Fruit fly (Drosophila melanogaster): ENCODE measurements around the gene side-II.

side-II gene

dm6 chr2L:15005505-15005904 lies 33.4 kb upstream of the side-II start, which contains the start of gene DCTN5-p25:
Gene DCTN5-p25, plus strand, starts transcription at chr2L:15005733.
- TF ChIP-seq Dfd (GFP tag; optimal IDR thresholded peaks at IDR 0.05) (no peak), Dif (GFP tag; optimal IDR thresholded peaks at IDR 0.05; ENCODE audit: partially characterized antibody) (no peak), fru (GFP tag; optimal IDR thresholded peaks at IDR 0.05) (no peak), Jra (GFP tag; optimal IDR thresholded peaks at IDR 0.05) (no peak), brk (GFP tag; optimal IDR thresholded peaks at IDR 0.05) (no peak), dl (GFP tag; optimal IDR thresholded peaks at IDR 0.05; ENCODE audit: insufficient read depth in 1 of 2, partially characterized antibody in 2 of 2) (no peak), HLH106 (tag; optimal IDR thresholded peaks at IDR 0.05) (no peak), Vsx2 (GFP tag; optimal IDR thresholded peaks at IDR 0.05; ENCODE audit: partially characterized antibody) (no peak), Hnf4 (GFP tag; optimal IDR thresholded peaks at IDR 0.05) (no peak), woc (GFP tag; optimal IDR thresholded peaks at IDR 0.05) (no peak), tai (GFP tag; optimal IDR thresholded peaks at IDR 0.05) (no peak), sage (GFP tag; optimal IDR thresholded peaks at IDR 0.05) (no peak), h (GFP tag; optimal IDR thresholded peaks at IDR 0.05) (no peak), Mio (GFP tag; optimal IDR thresholded peaks at IDR 0.05) (no peak), sv (GFP tag; optimal IDR thresholded peaks at IDR 0.05) (no peak), lola (GFP tag; optimal IDR thresholded peaks at IDR 0.05) (no peak), br (GFP tag; optimal IDR thresholded peaks at IDR 0.05) (no peak)

dm6 chr2L:15001847-15002246 lies 29.7 kb upstream of the side-II start:
- no peak for TF ChIP-seq Sp1 (GFP tag; optimal IDR thresholded peaks at IDR 0.05)
- no peak for TF ChIP-seq Vsx2 (GFP tag; optimal IDR thresholded peaks at IDR 0.05; ENCODE audit: partially characterized antibody)
- no peak for TF ChIP-seq Mio (GFP tag; optimal IDR thresholded peaks at IDR 0.05)
- TF ChIP-seq fru (GFP tag; optimal IDR thresholded peaks at IDR 0.05), result no peak
- TF ChIP-seq sv (GFP tag; optimal IDR thresholded peaks at IDR 0.05), result no peak
- TF ChIP-seq brk (GFP tag; optimal IDR thresholded peaks at IDR 0.05), result no peak
- no peak for TF ChIP-seq pan (optimal IDR thresholded peaks at IDR 0.05)
- TF ChIP-seq Hr83 (GFP tag; optimal IDR thresholded peaks at IDR 0.05; ENCODE audit: poor library complexity, severe bottlenecking), result no peak
- TF ChIP-seq dmrt93B (GFP tag; optimal IDR thresholded peaks at IDR 0.05), result no peak
- TF ChIP-seq Dfd (GFP tag; optimal IDR thresholded peaks at IDR 0.05), result no peak
- TF ChIP-seq Dif (GFP tag; optimal IDR thresholded peaks at IDR 0.05; ENCODE audit: partially characterized antibody), result no peak
- TF ChIP-seq usp (GFP tag; optimal IDR thresholded peaks at IDR 0.05), result no peak
- no peak for TF ChIP-seq Hr78 (GFP tag; optimal IDR thresholded peaks at IDR 0.05)
- TF ChIP-seq Myc (optimal IDR thresholded peaks at IDR 0.05), result no peak
- no peak for TF ChIP-seq Rel (GFP tag; optimal IDR thresholded peaks at IDR 0.05)
- TF ChIP-seq Rel (tag; optimal IDR thresholded peaks at IDR 0.05), result no peak
- no peak for TF ChIP-seq rgr (GFP tag; optimal IDR thresholded peaks at IDR 0.05)
- no peak for TF ChIP-seq foxo (GFP tag; optimal IDR thresholded peaks at IDR 0.05)

dm6 chr2L:15000360-15000759 lies 28.3 kb upstream of the side-II start:
- TF ChIP-seq foxo (GFP tag; optimal IDR thresholded peaks at IDR 0.05) (no peak), brk (GFP tag; optimal IDR thresholded peaks at IDR 0.05) (no peak), Dif (GFP tag; optimal IDR thresholded peaks at IDR 0.05; ENCODE audit: partially characterized antibody) (no peak), h (GFP tag; optimal IDR thresholded peaks at IDR 0.05) (no peak), Vsx2 (GFP tag; optimal IDR thresholded peaks at IDR 0.05; ENCODE audit: partially characterized antibody) (no peak), woc (GFP tag; optimal IDR thresholded peaks at IDR 0.05) (no peak), Jra (GFP tag; optimal IDR thresholded peaks at IDR 0.05) (no peak), OdsH (GFP tag; optimal IDR thresholded peaks at IDR 0.05) (no peak), GATAd (GFP tag; optimal IDR thresholded peaks at IDR 0.05) (no peak), CG9705 (GFP tag; optimal IDR thresholded peaks at IDR 0.05) (no peak), Hr83 (GFP tag; optimal IDR thresholded peaks at IDR 0.05; ENCODE audit: poor library complexity, severe bottlenecking) (no peak), CG32264 (GFP tag; optimal IDR thresholded peaks at IDR 0.05) (no peak), Myc (optimal IDR thresholded peaks at IDR 0.05) (no peak), Dfd (GFP tag; optimal IDR thresholded peaks at IDR 0.05) (no peak), Sp1 (GFP tag; optimal IDR thresholded peaks at IDR 0.05) (no peak), HLH106 (tag; optimal IDR thresholded peaks at IDR 0.05) (no peak), sage (GFP tag; optimal IDR thresholded peaks at IDR 0.05) (no peak)

DNA sequence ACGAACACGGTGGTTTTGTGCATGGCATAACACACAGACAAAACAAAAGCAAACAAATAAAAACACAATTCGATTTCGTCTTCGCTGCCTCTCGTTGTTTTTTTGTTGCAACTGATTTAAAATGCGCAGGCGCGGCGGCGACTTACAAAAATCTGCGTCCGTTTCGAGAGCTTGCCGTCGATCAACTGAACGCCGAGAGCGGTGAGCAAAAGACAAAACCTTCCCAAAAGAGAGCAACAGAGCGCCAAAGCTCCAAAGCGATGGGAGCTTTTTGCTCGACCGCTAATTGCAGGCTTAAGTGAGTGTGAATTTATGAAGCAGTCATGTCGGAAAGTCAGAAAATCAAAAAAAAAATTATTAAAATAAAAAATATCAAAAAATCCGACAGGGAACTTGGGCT lies 25.3 kb upstream of the side-II start, which contains the start of gene mol:
mol (minus strand) TSS at position 190 of the 400 bp plus-strand sequence.
- TF ChIP-seq pan (optimal IDR thresholded peaks at IDR 0.05), result no peak
- peak; percentile 16 for TF ChIP-seq Hr83 (GFP tag; optimal IDR thresholded peaks at IDR 0.05; ENCODE audit: poor library complexity, severe bottlenecking)
- peak; percentile 14 to 27 for TF ChIP-seq dl (GFP tag; optimal IDR thresholded peaks at IDR 0.05; ENCODE audit: insufficient read depth in 1 of 2, partially characterized antibody in 2 of 2)
- no peak for TF ChIP-seq CG9705 (GFP tag; optimal IDR thresholded peaks at IDR 0.05)
- peak; percentile 57 for TF ChIP-seq Dif (GFP tag; optimal IDR thresholded peaks at IDR 0.05; ENCODE audit: partially characterized antibody)
- peak; percentile 50 for TF ChIP-seq jim (GFP tag; optimal IDR thresholded peaks at IDR 0.05)
- TF ChIP-seq Rel (GFP tag; optimal IDR thresholded peaks at IDR 0.05), result no peak
- TF ChIP-seq Rel (tag; optimal IDR thresholded peaks at IDR 0.05), result no peak
- TF ChIP-seq tai (GFP tag; optimal IDR thresholded peaks at IDR 0.05), result no peak
- TF ChIP-seq Vsx2 (GFP tag; optimal IDR thresholded peaks at IDR 0.05; ENCODE audit: partially characterized antibody), result peak; percentile 14
- TF ChIP-seq foxo (GFP tag; optimal IDR thresholded peaks at IDR 0.05), result no peak
- TF ChIP-seq dmrt93B (GFP tag; optimal IDR thresholded peaks at IDR 0.05), result no peak

Data from whole organism, wandering third instar larva.